Fruit fly (Drosophila melanogaster): ENCODE measurements around the gene Blos2.
A peak's percentile ranks its signal among the peaks of the same experiment; 100 is the strongest.

Blos2 gene

DNA sequence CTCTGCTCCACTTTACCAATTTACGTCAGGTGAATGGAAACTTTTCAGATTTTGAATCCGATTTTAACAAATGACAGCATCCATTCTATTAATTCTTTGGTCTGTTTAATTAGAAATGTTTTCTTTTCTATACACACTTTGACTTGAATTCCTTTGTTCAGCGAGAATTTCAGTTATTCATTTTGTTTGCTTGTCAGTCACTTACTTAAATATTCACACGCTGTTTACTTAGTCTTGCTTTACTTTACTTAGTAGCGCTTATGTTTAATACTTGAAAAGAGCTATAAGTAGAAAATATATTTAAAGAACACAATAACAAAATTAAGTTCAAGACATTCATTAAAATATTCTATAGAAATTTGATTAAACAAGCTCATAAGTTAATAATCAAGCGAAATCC, 46.1 kb downstream of the Blos2 start, which contains the start of gene CG32073 (continued):
- TF ChIP-seq CHES-1-like (GFP tag; optimal IDR thresholded peaks at IDR 0.05) (no peak), trem (tag; optimal IDR thresholded peaks at IDR 0.05) (no peak), Bteb2 (GFP tag; optimal IDR thresholded peaks at IDR 0.05) (no peak), Side (GFP tag; optimal IDR thresholded peaks at IDR 0.05) (no peak), CG8944 (GFP tag; optimal IDR thresholded peaks at IDR 0.05) (no peak), CG8765 (GFP tag; IDR thresholded peaks at IDR 0.05) (no peak), caup (GFP tag; optimal IDR thresholded peaks at IDR 0.05; ENCODE audit: severe bottlenecking) (peak; percentile 38), CG31365 (tag; optimal IDR thresholded peaks at IDR 0.05) (no peak), Meics (GFP tag; optimal IDR thresholded peaks at IDR 0.05) (peak; percentile 17), CG10543 (GFP tag; optimal IDR thresholded peaks at IDR 0.05) (peak; percentile 40), CG1233 (GFP tag; optimal IDR thresholded peaks at IDR 0.05) (no peak), Rx (GFP tag; IDR thresholded peaks at IDR 0.05) (no peak), Asciz (GFP tag; optimal IDR thresholded peaks at IDR 0.05) (peak; percentile 23), CG10267 (tag; optimal IDR thresholded peaks at IDR 0.05) (peak; percentile 25), Spps (tag; optimal IDR thresholded peaks at IDR 0.05) (no peak), HLH54F (GFP tag; optimal IDR thresholded peaks at IDR 0.05) (no peak), Dbx (GFP tag; IDR thresholded peaks at IDR 0.05) (peak; percentile 25; the same call in 1 of the 3 replicates), CG15479 (GFP tag; optimal IDR thresholded peaks at IDR 0.05) (no peak), Blimp-1 (GFP tag; optimal IDR thresholded peaks at IDR 0.05) (no peak), NC2α (GFP tag; optimal IDR thresholded peaks at IDR 0.05) (no peak), CG12659 (GFP tag; optimal IDR thresholded peaks at IDR 0.05) (no peak), org-1 (GFP tag; optimal IDR thresholded peaks at IDR 0.05) (peak; percentile 1), CG7963 (GFP tag; IDR thresholded peaks at IDR 0.05; ENCODE audit: partially characterized antibody) (no peak), CG4707 (GFP tag; optimal IDR thresholded peaks at IDR 0.05) (no peak), CG8924 (tag; optimal IDR thresholded peaks at IDR 0.05) (peak; percentile 9), dan (GFP tag; IDR thresholded peaks at IDR 0.05) (no peak), Nf-YB (GFP tag; optimal IDR thresholded peaks at IDR 0.05) (no peak), fd102C (GFP tag; optimal IDR thresholded peaks at IDR 0.05) (no peak), CG17802 (tag; optimal IDR thresholded peaks at IDR 0.05) (no peak), CG4404 (GFP tag; IDR thresholded peaks at IDR 0.05) (no peak), Oaz (GFP tag; IDR thresholded peaks at IDR 0.05) (no peak), CG17328 (GFP tag; IDR thresholded peaks at IDR 0.05) (no peak), sisA (GFP tag; IDR thresholded peaks at IDR 0.05) (no peak), CG6791 (GFP tag; IDR thresholded peaks at IDR 0.05; ENCODE audit: partially characterized antibody) (no peak), CG17359 (tag; optimal IDR thresholded peaks at IDR 0.05) (peak; percentile 10), Stat92E (GFP tag; optimal IDR thresholded peaks at IDR 0.05) (no peak), Usf (GFP tag; optimal IDR thresholded peaks at IDR 0.05) (no peak), lbe (GFP tag; optimal IDR thresholded peaks at IDR 0.05) (no peak), wor (GFP tag; IDR thresholded peaks at IDR 0.05) (no peak), CG12155 (GFP tag; optimal IDR thresholded peaks at IDR 0.05) (no peak), CG6175 (GFP tag; IDR thresholded peaks at IDR 0.05) (no peak), PHDP (tag; optimal IDR thresholded peaks at IDR 0.05) (no peak), CG3838 (GFP tag; optimal IDR thresholded peaks at IDR 0.05) (no peak), Fer2 (tag; optimal IDR thresholded peaks at IDR 0.05) (no peak), sna (GFP tag; IDR thresholded peaks at IDR 0.05; ENCODE audit: partially characterized antibody) (no peak), Dref (GFP tag; IDR thresholded peaks at IDR 0.05) (no peak), fd96Cb (tag; optimal IDR thresholded peaks at IDR 0.05) (peak; percentile 28), bsh (GFP tag; optimal IDR thresholded peaks at IDR 0.05) (no peak), zf30C (GFP tag; optimal IDR thresholded peaks at IDR 0.05) (no peak), Hey (tag; optimal IDR thresholded peaks at IDR 0.05) (no peak)
